Fruit fly (Drosophila melanogaster) whole organism, embryonic: ENCODE data around the gene Tsf2.

ENCODE experiments used
- Asciz ChIP-seq: fragments of 200-800 bp; sonication (Bioruptor generic); optimal IDR thresholded peaks from 2 replicates; lab custom pipeline; 2017; ENCODE audit warnings: missing biosample characterization, mild to moderate bottlenecking, missing genetic modification characterization, missing genetic modification reagents
- CG10267 ChIP-seq: fragments of 200-800 bp; sonication (Bioruptor generic); optimal IDR thresholded peaks from 2 replicates; lab custom pipeline; 2018; ENCODE audit warnings: missing biosample characterization, mild to moderate bottlenecking, missing genetic modification characterization, moderate library complexity
- CG10543 ChIP-seq: fragments of 200-800 bp; sonication (Bioruptor generic); optimal IDR thresholded peaks from 3 replicates; lab custom pipeline; 2017; ENCODE audit warnings: missing biosample characterization, mild to moderate bottlenecking, missing genetic modification characterization, moderate library complexity
- CG12659 ChIP-seq: fragments of 200-800 bp; sonication (Bioruptor generic); optimal IDR thresholded peaks from 3 replicates; lab custom pipeline; 2017; ENCODE audit warnings: mild to moderate bottlenecking, missing biosample characterization, missing genetic modification reagents, missing genetic modification characterization
- CG13624 ChIP-seq: fragments of 200-800 bp; sonication (Bioruptor generic); optimal IDR thresholded peaks from 2 replicates; lab custom pipeline; 2016; ENCODE audit warnings: missing biosample characterization, missing genetic modification characterization
- CG13775 ChIP-seq: fragments of 200-800 bp; sonication (Bioruptor generic); optimal IDR thresholded peaks from 3 replicates; lab custom pipeline; 2017; ENCODE audit warnings: missing biosample characterization, mild to moderate bottlenecking, missing genetic modification characterization
- CG15514 ChIP-seq: fragments of 200-800 bp; sonication (Bioruptor generic); optimal IDR thresholded peaks from 3 replicates; lab custom pipeline; 2017; ENCODE audit warnings: missing biosample characterization, missing genetic modification characterization, mild to moderate bottlenecking, moderate library complexity, missing genetic modification reagents
- CG17359 ChIP-seq: fragments of 200-800 bp; sonication (Bioruptor generic); optimal IDR thresholded peaks from 3 replicates; lab custom pipeline; 2018; ENCODE audit warnings: missing biosample characterization, mild to moderate bottlenecking, missing genetic modification characterization, moderate library complexity
- CG18619 ChIP-seq: fragments of 200-800 bp; sonication (Bioruptor generic); optimal IDR thresholded peaks from 3 replicates; lab custom pipeline; 2017; ENCODE audit warnings: missing biosample characterization, mild to moderate bottlenecking, missing genetic modification characterization
- CG2120 ChIP-seq: fragments of 200-800 bp; sonication (Bioruptor generic); optimal IDR thresholded peaks from 3 replicates; lab custom pipeline; 2016; ENCODE audit warnings: missing biosample characterization, missing genetic modification characterization
- CG2678 ChIP-seq: fragments of 200-800 bp; sonication (Bioruptor generic); optimal IDR thresholded peaks from 3 replicates; lab custom pipeline; 2019; ENCODE audit warnings: missing biosample characterization, mild to moderate bottlenecking, missing genetic modification characterization, moderate library complexity
- CG30403 ChIP-seq: fragments of 200-800 bp; sonication (Bioruptor generic); optimal IDR thresholded peaks from 3 replicates; lab custom pipeline; 2016; ENCODE audit warnings: missing biosample characterization, missing genetic modification characterization
- CG3995 ChIP-seq: fragments of 200-800 bp; sonication (Bioruptor generic); optimal IDR thresholded peaks from 3 replicates; lab custom pipeline; 2016; ENCODE audit warnings: missing biosample characterization, missing genetic modification characterization
- CG4820 ChIP-seq: fragments of 200-800 bp; sonication (Bioruptor generic); optimal IDR thresholded peaks from 3 replicates; lab custom pipeline; 2016; ENCODE audit warnings: missing biosample characterization, missing genetic modification characterization
- CG5953 ChIP-seq: fragments of 200-800 bp; sonication (Bioruptor generic); IDR thresholded peaks from 2 replicates; pipeline ENCODE4 v1.3.6; 2022; ENCODE audit warnings: missing biosample characterization, missing genetic modification characterization
- CG8388 ChIP-seq: fragments of 200-800 bp; sonication (Bioruptor generic); optimal IDR thresholded peaks from 2 replicates; lab custom pipeline; 2019; ENCODE audit warnings: missing biosample characterization, mild to moderate bottlenecking, missing genetic modification characterization, moderate library complexity
- Drgx ChIP-seq: fragments of 200-800 bp; sonication (Bioruptor generic); IDR thresholded peaks from 2 replicates; pipeline ENCODE4 v1.3.6; 2022; ENCODE audit warnings: missing biosample characterization, missing genetic modification characterization
- Ets65A ChIP-seq: fragments of 200-800 bp; sonication (Bioruptor generic); peaks from one replicate; lab custom pipeline; 2016; ENCODE audit warnings: missing biosample characterization, missing genetic modification characterization
- HHEX ChIP-seq: fragments of 200-800 bp; sonication (Bioruptor generic); optimal IDR thresholded peaks from 3 replicates; lab custom pipeline; 2017; ENCODE audit warnings: missing biosample characterization, mild to moderate bottlenecking, missing genetic modification characterization, missing genetic modification reagents
- HLH4C ChIP-seq: fragments of 200-800 bp; sonication (Bioruptor generic); IDR thresholded peaks from 3 replicates; pipeline ENCODE4 v1.3.6; 2022; ENCODE audit warnings: missing biosample characterization, missing genetic modification characterization; ENCODE audit not compliant: partially characterized antibody
- Max ChIP-seq: fragments of 200-800 bp; sonication (Bioruptor generic); optimal IDR thresholded peaks from 2 replicates; lab custom pipeline; 2016; ENCODE audit warnings: missing biosample characterization, mild to moderate bottlenecking, missing genetic modification characterization
- Myb ChIP-seq: fragments of 200-800 bp; sonication (Bioruptor generic); optimal IDR thresholded peaks from 2 replicates; lab custom pipeline; 2016; ENCODE audit warnings: missing biosample characterization, missing genetic modification characterization
- Nf-YC ChIP-seq: fragments of 200-800 bp; optimal IDR thresholded peaks from 3 replicates; lab custom pipeline; 2019; ENCODE audit warnings: missing biosample characterization, mild to moderate bottlenecking, missing genetic modification characterization, moderate library complexity
- PHDP ChIP-seq: fragments of 200-800 bp; sonication (Bioruptor generic); optimal IDR thresholded peaks from 3 replicates; lab custom pipeline; 2018; ENCODE audit warnings: missing biosample characterization, mild to moderate bottlenecking, missing genetic modification characterization, moderate library complexity
- Trl ChIP-seq, 3 experiments: fragments of >200 bp in 2 of 3; fragments of 200-800 bp in 1 of 3; sonication (Bioruptor generic) in 1 of 3; optimal IDR thresholded peaks; 2 replicates in 1 of 3; 3 replicates in 2 of 3; lab custom pipeline; 2016 to 2017; ENCODE audit warnings: missing biosample characterization in 1 of 3, missing genetic modification characterization in 1 of 3
- aop ChIP-seq: fragments of 200-800 bp; sonication (Bioruptor generic); IDR thresholded peaks from 2 replicates; pipeline ENCODE4 v1.3.6; 2022; ENCODE audit warnings: missing biosample characterization, missing genetic modification characterization
- ap ChIP-seq: fragments of 200-800 bp; sonication (Bioruptor generic); IDR thresholded peaks from 2 replicates; pipeline ENCODE4 v1.3.6; 2022; ENCODE audit warnings: missing biosample characterization, missing genetic modification characterization
- ase ChIP-seq: fragments of 200-800 bp; sonication (Bioruptor generic); IDR thresholded peaks from 3 replicates; pipeline ENCODE4 v1.3.6; 2022; ENCODE audit warnings: missing biosample characterization, missing genetic modification characterization
- az2 ChIP-seq: fragments of 200-800 bp; sonication (Bioruptor generic); optimal IDR thresholded peaks from 3 replicates; lab custom pipeline; 2016; ENCODE audit warnings: missing biosample characterization, missing genetic modification characterization
- bsh ChIP-seq, 2 experiments: fragments of 200-800 bp; sonication (Bioruptor generic); optimal IDR thresholded peaks; 2 replicates each; lab custom pipeline; 2017 to 2018; ENCODE audit warnings: mild to moderate bottlenecking in 2 of 2, missing biosample characterization in 2 of 2, missing genetic modification characterization in 2 of 2, moderate library complexity in 1 of 2
- chn ChIP-seq: fragments of 200-800 bp; sonication (Bioruptor generic); optimal IDR thresholded peaks from 2 replicates; lab custom pipeline; 2016; ENCODE audit warnings: missing biosample characterization, missing genetic modification characterization
- dm ChIP-seq: fragments of 200-800 bp; sonication (Bioruptor generic); optimal IDR thresholded peaks from 3 replicates; lab custom pipeline; 2016; ENCODE audit warnings: missing biosample characterization, missing genetic modification characterization
- esg ChIP-seq: fragments of 200-800 bp; sonication (Bioruptor generic); conservative IDR thresholded peaks from 2 replicates; pipeline ENCODE4 v1.3.6; 2022; ENCODE audit warnings: missing biosample characterization, missing genetic modification characterization
- exex ChIP-seq: fragments of 200-800 bp; sonication (Bioruptor generic); optimal IDR thresholded peaks from 4 replicates; lab custom pipeline; 2018; ENCODE audit warnings: missing biosample characterization, mild to moderate bottlenecking, missing genetic modification characterization, moderate library complexity
- gem ChIP-seq: fragments of 200-800 bp; sonication (Bioruptor generic); optimal IDR thresholded peaks from 2 replicates; lab custom pipeline; 2019; ENCODE audit warnings: missing biosample characterization, mild to moderate bottlenecking, missing genetic modification characterization, moderate library complexity
- gsb-n ChIP-seq: fragments of 200-800 bp; sonication (Bioruptor generic); optimal IDR thresholded peaks from 3 replicates; lab custom pipeline; 2018; ENCODE audit warnings: missing biosample characterization, mild to moderate bottlenecking, missing genetic modification characterization
- ind ChIP-seq: fragments of 200-800 bp; sonication (Bioruptor generic); optimal IDR thresholded peaks from 3 replicates; lab custom pipeline; 2016; ENCODE audit warnings: missing biosample characterization, missing genetic modification characterization
- jumu ChIP-seq: fragments of 200-800 bp; sonication (Bioruptor generic); optimal IDR thresholded peaks from 3 replicates; lab custom pipeline; 2016; ENCODE audit warnings: missing biosample characterization, missing genetic modification characterization
- kay ChIP-seq: fragments of 200-800 bp; sonication (Bioruptor generic); optimal IDR thresholded peaks from 2 replicates; lab custom pipeline; 2016; ENCODE audit warnings: missing biosample characterization, missing genetic modification characterization
- knrl ChIP-seq: fragments of 200-800 bp; sonication (Bioruptor generic); IDR thresholded peaks from 3 replicates; pipeline ENCODE4 v1.3.6; 2022; ENCODE audit warnings: missing biosample characterization, missing genetic modification characterization; ENCODE audit not compliant: partially characterized antibody
- nau ChIP-seq: fragments of 200-800 bp; sonication (Bioruptor generic); optimal IDR thresholded peaks from 3 replicates; lab custom pipeline; 2017; ENCODE audit warnings: missing biosample characterization, mild to moderate bottlenecking, missing genetic modification characterization, missing genetic modification reagents
- nom ChIP-seq: fragments of 200-800 bp; sonication (Bioruptor generic); optimal IDR thresholded peaks from 2 replicates; lab custom pipeline; 2017; ENCODE audit warnings: missing biosample characterization, missing genetic modification characterization, mild to moderate bottlenecking, moderate library complexity, missing genetic modification reagents
- pho ChIP-seq: fragments of 200-800 bp; sonication (Bioruptor generic); optimal IDR thresholded peaks from 2 replicates; lab custom pipeline; 2016; ENCODE audit warnings: missing biosample characterization, missing genetic modification characterization
- shn ChIP-seq: fragments of 200-800 bp; sonication (Bioruptor generic); optimal IDR thresholded peaks from 3 replicates; lab custom pipeline; 2016; ENCODE audit warnings: missing biosample characterization, missing genetic modification characterization
- sna ChIP-seq: fragments of 200-800 bp; sonication (Bioruptor generic); IDR thresholded peaks from 2 replicates; pipeline ENCODE4 v1.3.6; 2022; ENCODE audit warnings: missing biosample characterization, missing genetic modification characterization; ENCODE audit not compliant: partially characterized antibody
- tx ChIP-seq: fragments of 200-800 bp; sonication (Bioruptor generic); optimal IDR thresholded peaks from 2 replicates; lab custom pipeline; 2016; ENCODE audit warnings: missing biosample characterization, missing genetic modification characterization
- unpg ChIP-seq: fragments of 200-800 bp; sonication (Bioruptor generic); optimal IDR thresholded peaks from 3 replicates; lab custom pipeline; 2018; ENCODE audit warnings: missing biosample characterization, mild to moderate bottlenecking, missing genetic modification characterization, moderate library complexity
- vfl ChIP-seq: fragments of 200-800 bp; sonication (Bioruptor generic); optimal IDR thresholded peaks from 2 replicates; lab custom pipeline; 2016; ENCODE audit warnings: missing biosample characterization, missing genetic modification characterization
- zen ChIP-seq: fragments of 200-800 bp; sonication (Bioruptor generic); optimal IDR thresholded peaks from 3 replicates; lab custom pipeline; 2018; ENCODE audit warnings: missing biosample characterization, mild to moderate bottlenecking, missing genetic modification characterization, moderate library complexity
- zfh2 ChIP-seq: fragments of 200-800 bp; sonication (Bioruptor generic); optimal IDR thresholded peaks from 2 replicates; lab custom pipeline; 2016; ENCODE audit warnings: missing biosample characterization, missing genetic modification characterization

Tsf2 gene

DNA sequence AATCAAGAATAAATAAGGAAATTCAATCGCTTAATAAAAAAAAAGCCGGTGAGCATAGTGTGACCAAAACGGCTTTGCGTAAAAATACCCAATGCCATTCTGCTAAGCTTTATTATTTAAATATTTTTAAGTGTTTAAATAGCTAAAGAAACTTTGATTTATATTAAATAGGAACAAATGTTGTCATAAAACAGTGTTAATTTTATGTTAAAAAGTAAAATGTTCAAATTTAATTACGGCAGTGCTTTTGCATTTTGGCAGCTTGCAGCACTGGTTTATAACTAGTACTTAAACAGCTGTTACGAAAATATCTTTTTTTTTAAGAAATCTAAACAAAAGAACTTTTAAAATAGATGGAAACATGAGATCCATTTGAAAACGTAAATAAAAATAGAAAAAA, 32.3 kb downstream of the Tsf2 start, which contains the start of the genes CG10638 and CG10681 (continued):
- TF ChIP-seq HLH4C (GFP tag; lab: Robert Waterston, UW) (no peak), knrl (GFP tag; lab: Robert Waterston, UW) (no peak), az2 (GFP tag; lab: Kevin White, UChicago) (peak; percentile 23), CG13624 (GFP tag; lab: Kevin White, UChicago) (peak; percentile 16), CG3995 (GFP tag; lab: Kevin White, UChicago) (peak; percentile 4), dm (GFP tag; lab: Kevin White, UChicago) (no peak), CG15514 (peak; percentile 74), nau (GFP tag; lab: Kevin White, UChicago) (peak; percentile 45), vfl (peak; percentile 5), chn (GFP tag; lab: Kevin White, UChicago) (peak; percentile 16), gsb-n (tag; lab: Kevin White, UChicago) (peak; percentile 40), Max (GFP tag; lab: Kevin White, UChicago) (peak; percentile 65), esg (GFP tag; lab: Robert Waterston, UW) (no peak), Myb (GFP tag; lab: Kevin White, UChicago) (peak; percentile 32), CG13775 (GFP tag; lab: Kevin White, UChicago) (peak; percentile 45), CG4820 (peak; percentile 34), kay (GFP tag; lab: Kevin White, UChicago) (peak; percentile 48), HHEX (no peak), CG12659 (peak; percentile 80), ase (GFP tag; lab: Robert Waterston, UW) (no peak), CG2678 (peak; percentile 46), ap (GFP tag; lab: Robert Waterston, UW) (no peak), Drgx (GFP tag; lab: Robert Waterston, UW) (no peak), CG10267 (tag; lab: Kevin White, UChicago) (peak; percentile 98), zfh2 (GFP tag; lab: Kevin White, UChicago) (peak; percentile 11), nom (GFP tag; lab: Kevin White, UChicago) (peak; percentile 30), exex (tag; lab: Kevin White, UChicago) (peak; percentile 31), Nf-YC (peak; percentile 49), Ets65A (GFP tag; lab: Kevin White, UChicago) (peak; percentile 79), jumu (no peak), Asciz (GFP tag; lab: Kevin White, UChicago) (peak; percentile 24), CG8388 (GFP tag; lab: Kevin White, UChicago) (peak; percentile 27), ind (GFP tag; lab: Kevin White, UChicago) (peak; percentile 27), PHDP (tag; lab: Kevin White, UChicago) (peak; percentile 65), bsh (GFP tag; optimal IDR thresholded peaks at IDR 0.05; lab: Kevin White, UChicago) (peak in 1 of 2 experiments; percentile 46), zen (tag; lab: Kevin White, UChicago) (peak; percentile 8), CG5953 (GFP tag; lab: Robert Waterston, UW) (no peak), aop (GFP tag; lab: Robert Waterston, UW) (no peak), shn (no peak), CG10543 (GFP tag; lab: Kevin White, UChicago) (peak; percentile 9), unpg (GFP tag; lab: Kevin White, UChicago) (peak; percentile 54), CG30403 (GFP tag; lab: Kevin White, UChicago) (peak; percentile 49), CG17359 (tag; lab: Kevin White, UChicago) (peak; percentile 43), pho (GFP tag; lab: Kevin White, UChicago) (peak; percentile 2), Trl (optimal IDR thresholded peaks at IDR 0.05; lab: Kevin White, UChicago) (no peak), Trl (GFP tag; optimal IDR thresholded peaks at IDR 0.05; lab: Kevin White, UChicago) (peak; percentile 24), CG18619 (GFP tag; lab: Kevin White, UChicago) (no peak), CG2120 (GFP tag; lab: Kevin White, UChicago) (peak; percentile 66), sna (GFP tag; lab: Robert Waterston, UW) (peak; percentile 42; the same call in 1 of the 2 replicates), tx (GFP tag; lab: Kevin White, UChicago) (peak; percentile 17), gem (tag; lab: Kevin White, UChicago) (peak; percentile 61)
